Worm (Caenorhabditis elegans) whole organism, L1 larva: ENCODE measurements around the gene ins-37.

Experiments used
- C16A3.4 ChIP-seq: fragments of 150-350 bp; optimal IDR thresholded peaks from 2 replicates; lab custom pipeline; 2014; ENCODE audit warnings: missing biosample characterization, missing genetic modification characterization
- C34B4.2 ChIP-seq: sonication (generic microtip); optimal IDR thresholded peaks from 2 replicates; lab custom pipeline; 2017; ENCODE audit warnings: mild to moderate bottlenecking, missing genetic modification characterization, missing compliant biosample characterization
- Y116A8C.19 ChIP-seq: sonication (generic microtip); optimal IDR thresholded peaks from 2 replicates; lab custom pipeline; 2016; ENCODE audit warnings: missing compliant biosample characterization, missing genetic modification characterization, borderline replicate concordance
- aha-1 ChIP-seq: fragments of 150-350 bp; optimal IDR thresholded peaks from 2 replicates; lab custom pipeline; 2014; ENCODE audit warnings: missing biosample characterization, missing genetic modification characterization
- aly-2 ChIP-seq: fragments of 150-350 bp; optimal IDR thresholded peaks from 2 replicates; lab custom pipeline; 2014; ENCODE audit warnings: missing biosample characterization, missing genetic modification characterization
- ama-1 ChIP-seq: fragments of 150-350 bp; optimal IDR thresholded peaks from 2 replicates; lab custom pipeline; 2014
- blmp-1 ChIP-seq: fragments of 150-350 bp; optimal IDR thresholded peaks from 2 replicates; lab custom pipeline; 2014; ENCODE audit warnings: missing biosample characterization, missing genetic modification characterization
- ceh-63 ChIP-seq: fragments of 200-800 bp; sonication (Bioruptor generic); optimal IDR thresholded peaks from 2 replicates; lab custom pipeline; 2018; ENCODE audit warnings: mild to moderate bottlenecking, missing genetic modification characterization, missing compliant biosample characterization
- ceh-82 ChIP-seq, 3 experiments: fragments of 150-350 bp in 1 of 3; sonication (generic microtip) in 2 of 3; optimal IDR thresholded peaks; 2 replicates each; lab custom pipeline; 2014 to 2017; ENCODE audit warnings: missing biosample characterization in 3 of 3, missing genetic modification characterization in 3 of 3
- ceh-88 ChIP-seq: fragments of 200-800 bp; sonication (Bioruptor generic); IDR thresholded peaks from 2 replicates; pipeline ENCODE4 v1.3.6; 2022; ENCODE audit warnings: missing genetic modification characterization, missing compliant biosample characterization
- ces-1 ChIP-seq: fragments of 150-350 bp; optimal IDR thresholded peaks from 2 replicates; lab custom pipeline; 2014; ENCODE audit warnings: missing biosample characterization, missing genetic modification reagents, missing genetic modification characterization
- dsc-1 ChIP-seq: sonication (generic microtip); optimal IDR thresholded peaks from 2 replicates; lab custom pipeline; 2016; ENCODE audit warnings: mild to moderate bottlenecking, missing genetic modification characterization, missing compliant biosample characterization
- efl-3 ChIP-seq: fragments of 200-800 bp; sonication (Bioruptor generic); optimal IDR thresholded peaks from 2 replicates; lab custom pipeline; 2018; ENCODE audit warnings: mild to moderate bottlenecking, missing genetic modification characterization, missing compliant biosample characterization
- egl-13 ChIP-seq: sonication (generic microtip); optimal IDR thresholded peaks from 2 replicates; lab custom pipeline; 2016; ENCODE audit warnings: missing genotype, missing genetic modification reagents, missing genetic modification characterization, missing compliant biosample characterization
- egl-27 ChIP-seq, 2 experiments: fragments of 150-350 bp in 1 of 2; sonication (generic microtip); optimal IDR thresholded peaks; 3 replicates each; lab custom pipeline; 2017 to 2018; ENCODE audit warnings: missing biosample characterization in 2 of 2, missing genetic modification characterization in 2 of 2, missing genetic modification reagents in 2 of 2
- elt-2 ChIP-seq: sonication (generic microtip); optimal IDR thresholded peaks from 2 replicates; lab custom pipeline; 2016; ENCODE audit warnings: missing genetic modification characterization, mild to moderate bottlenecking, inconsistent platforms, missing compliant biosample characterization, missing genetic modification reagents
- elt-3 ChIP-seq, 6 experiments: fragments of 150-350 bp in 1 of 6; sonication (generic microtip); optimal IDR thresholded peaks; 2 replicates each; lab custom pipeline; 2017 to 2018; ENCODE audit warnings: missing biosample characterization in 6 of 6, missing genetic modification characterization in 6 of 6, inconsistent platforms in 1 of 6
- ets-5 ChIP-seq: fragments of 200-800 bp; sonication (Bioruptor generic); IDR thresholded peaks from 2 replicates; pipeline ENCODE4 v1.3.6; 2022; ENCODE audit warnings: missing genetic modification characterization, missing compliant biosample characterization
- fkh-10 ChIP-seq: sonication (generic microtip); optimal IDR thresholded peaks from 2 replicates; lab custom pipeline; 2017; ENCODE audit warnings: missing biosample characterization, missing genetic modification reagents, missing genetic modification characterization
- fkh-4 ChIP-seq: sonication (generic microtip); optimal IDR thresholded peaks from 2 replicates; lab custom pipeline; 2016; ENCODE audit warnings: missing compliant biosample characterization, missing genetic modification characterization, borderline replicate concordance
- fkh-8 ChIP-seq: sonication (generic microtip); optimal IDR thresholded peaks from 2 replicates; lab custom pipeline; 2016; ENCODE audit warnings: mild to moderate bottlenecking, missing genetic modification characterization, missing compliant biosample characterization
- fos-1 ChIP-seq: fragments of 150-350 bp; optimal IDR thresholded peaks from 2 replicates; lab custom pipeline; 2014; ENCODE audit warnings: missing biosample characterization, missing genetic modification characterization
- grh-1 ChIP-seq: fragments of 200-800 bp; sonication (Bioruptor generic); IDR thresholded peaks from 2 replicates; pipeline ENCODE4 v1.3.6; 2022; ENCODE audit warnings: missing genetic modification reagents, missing genetic modification characterization, missing compliant biosample characterization
- hlh-17 ChIP-seq: fragments of 200-800 bp; sonication (Bioruptor generic); optimal IDR thresholded peaks from 2 replicates; lab custom pipeline; 2018; ENCODE audit warnings: missing genetic modification characterization, mild to moderate bottlenecking, missing compliant biosample characterization, moderate library complexity, borderline replicate concordance
- hlh-4 ChIP-seq: sonication (generic microtip); optimal IDR thresholded peaks from 2 replicates; lab custom pipeline; 2016; ENCODE audit warnings: mild to moderate bottlenecking, missing genetic modification characterization, missing compliant biosample characterization
- irx-1 ChIP-seq: sonication (generic microtip); optimal IDR thresholded peaks from 2 replicates; lab custom pipeline; 2016; ENCODE audit warnings: missing genetic modification characterization, missing compliant biosample characterization
- jun-1 ChIP-seq: fragments of 150-350 bp; optimal IDR thresholded peaks from 2 replicates; lab custom pipeline; 2014; ENCODE audit warnings: missing biosample characterization, missing genetic modification reagents, missing genetic modification characterization
- lin-13 ChIP-seq: fragments of 150-350 bp; optimal IDR thresholded peaks from 2 replicates; lab custom pipeline; 2014; ENCODE audit warnings: missing biosample characterization, missing genetic modification reagents, missing genetic modification characterization
- mdl-1 ChIP-seq, 2 experiments: fragments of 150-350 bp; optimal IDR thresholded peaks; 2 replicates each; lab custom pipeline; 2014 to 2017; ENCODE audit warnings: missing biosample characterization in 2 of 2, missing genetic modification characterization in 2 of 2, inconsistent platforms in 1 of 2
- mef-2 ChIP-seq: fragments of 150-350 bp; optimal IDR thresholded peaks from 2 replicates; lab custom pipeline; 2014; ENCODE audit warnings: missing biosample characterization, missing genetic modification characterization
- mep-1 ChIP-seq: fragments of 150-350 bp; optimal IDR thresholded peaks from 2 replicates; lab custom pipeline; 2014; ENCODE audit warnings: missing biosample characterization, missing genetic modification characterization
- nhr-12 ChIP-seq: sonication (generic microtip); optimal IDR thresholded peaks from 2 replicates; lab custom pipeline; 2017; ENCODE audit warnings: missing biosample characterization, missing genetic modification characterization
- nhr-237 ChIP-seq: fragments of 150-350 bp; optimal IDR thresholded peaks from 2 replicates; lab custom pipeline; 2014; ENCODE audit warnings: missing biosample characterization, missing genetic modification characterization
- nhr-28 ChIP-seq: fragments of 150-350 bp; optimal IDR thresholded peaks from 2 replicates; lab custom pipeline; 2014; ENCODE audit warnings: missing biosample characterization, missing genetic modification characterization
- nhr-47 ChIP-seq: sonication (generic microtip); optimal IDR thresholded peaks from 2 replicates; lab custom pipeline; 2016; ENCODE audit warnings: mild to moderate bottlenecking, missing genetic modification characterization, moderate library complexity, missing compliant biosample characterization
- nhr-77 ChIP-seq: fragments of 150-350 bp; optimal IDR thresholded peaks from 2 replicates; lab custom pipeline; 2014; ENCODE audit warnings: missing biosample characterization, missing genetic modification characterization
- nhr-84 ChIP-seq: sonication (generic microtip); optimal IDR thresholded peaks from 2 replicates; lab custom pipeline; 2017; ENCODE audit warnings: missing biosample characterization, missing genetic modification characterization
- pag-3 ChIP-seq: sonication (generic microtip); optimal IDR thresholded peaks from 2 replicates; lab custom pipeline; 2017; ENCODE audit warnings: missing genetic modification characterization, mild to moderate bottlenecking, missing compliant biosample characterization, antibody characterized with exemption, borderline replicate concordance; ENCODE audit not compliant: insufficient read depth
- pax-3 ChIP-seq: fragments of 200-800 bp; sonication (Bioruptor generic); optimal IDR thresholded peaks from 2 replicates; lab custom pipeline; 2018; ENCODE audit warnings: mild to moderate bottlenecking, missing genetic modification characterization, moderate library complexity, missing compliant biosample characterization
- rnt-1 ChIP-seq: sonication (generic microtip); optimal IDR thresholded peaks from 2 replicates; lab custom pipeline; 2016; ENCODE audit warnings: mild to moderate bottlenecking, missing genetic modification characterization, moderate library complexity, missing compliant biosample characterization
- snpc-4 ChIP-seq: fragments of 150-350 bp; optimal IDR thresholded peaks from 2 replicates; lab custom pipeline; 2014; ENCODE audit warnings: missing biosample characterization, missing genetic modification characterization
- sptf-1 ChIP-seq: fragments of 150-350 bp; optimal IDR thresholded peaks from 2 replicates; lab custom pipeline; 2014; ENCODE audit warnings: missing biosample characterization, missing genetic modification characterization
- tbx-2 ChIP-seq: sonication (generic microtip); optimal IDR thresholded peaks from 2 replicates; lab custom pipeline; 2016; ENCODE audit warnings: missing genetic modification characterization, missing compliant biosample characterization
- tlp-1 ChIP-seq: fragments of 150-350 bp; optimal IDR thresholded peaks from 2 replicates; lab custom pipeline; 2014; ENCODE audit warnings: missing biosample characterization, missing genetic modification characterization
- unc-30 ChIP-seq: sonication (generic microtip); optimal IDR thresholded peaks from 2 replicates; lab custom pipeline; 2017; ENCODE audit warnings: missing biosample characterization, missing genetic modification characterization
- unc-98 ChIP-seq: fragments of 200-800 bp; sonication (Bioruptor generic); IDR thresholded peaks from 2 replicates; pipeline ENCODE4 v1.3.6; 2022; ENCODE audit warnings: missing genetic modification characterization, missing compliant biosample characterization
- vab-15 ChIP-seq: sonication (generic microtip); optimal IDR thresholded peaks from 2 replicates; lab custom pipeline; 2017; ENCODE audit warnings: missing genotype, mild to moderate bottlenecking, missing genetic modification characterization, missing compliant biosample characterization
- xbp-1 ChIP-seq: sonication (generic microtip); optimal IDR thresholded peaks from 2 replicates; lab custom pipeline; 2016; ENCODE audit warnings: missing genetic modification characterization, missing compliant biosample characterization
- zag-1 ChIP-seq: fragments of 150-350 bp; optimal IDR thresholded peaks from 2 replicates; lab custom pipeline; 2014; ENCODE audit warnings: missing biosample characterization, missing genetic modification characterization
- zip-4 ChIP-seq: fragments of 200-800 bp; sonication (Bioruptor generic); optimal IDR thresholded peaks from 2 replicates; lab custom pipeline; 2018; ENCODE audit warnings: mild to moderate bottlenecking, missing genetic modification characterization, moderate library complexity, missing compliant biosample characterization
- ztf-11 ChIP-seq, 2 experiments: sonication (generic microtip); optimal IDR thresholded peaks; 2 replicates each; lab custom pipeline; 2016 to 2017; ENCODE audit warnings: missing genetic modification characterization in 2 of 2, missing biosample characterization in 1 of 2, missing compliant biosample characterization in 1 of 2
- ztf-4 ChIP-seq: fragments of 150-350 bp; optimal IDR thresholded peaks from 2 replicates; lab custom pipeline; 2014; ENCODE audit warnings: missing biosample characterization, missing genetic modification characterization

Gene ins-37

DNA sequence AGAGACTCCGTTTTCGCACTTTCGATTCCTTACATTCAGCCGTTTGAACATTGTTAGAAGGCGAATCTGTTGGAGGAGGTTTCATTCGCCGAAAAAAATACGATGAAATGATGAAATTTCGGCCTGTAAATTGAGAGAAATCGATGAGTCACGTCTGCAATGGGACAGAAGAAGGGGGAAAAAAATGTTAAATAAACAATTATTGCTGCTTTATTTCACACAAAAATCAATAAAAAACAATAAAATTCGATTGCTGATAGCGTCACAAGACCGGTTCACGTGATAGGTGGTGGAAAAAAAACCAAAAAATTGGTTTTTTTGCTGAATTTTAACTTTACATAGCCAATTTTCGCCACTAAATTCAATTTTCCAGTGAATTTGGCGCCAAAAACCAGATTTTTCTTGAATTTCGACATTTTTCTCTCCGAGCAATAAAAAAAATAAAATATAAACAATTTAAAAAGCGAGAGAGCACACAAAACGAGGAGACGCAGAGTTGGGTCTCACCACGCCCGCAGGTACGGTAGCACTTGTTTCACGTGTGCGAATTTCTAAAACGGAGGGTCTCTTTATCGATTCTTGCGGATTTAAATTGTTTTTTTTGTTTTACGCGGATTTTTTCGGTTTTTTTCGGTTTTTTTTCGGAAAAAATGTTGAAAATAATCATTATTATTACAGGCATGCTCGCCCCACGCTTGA, 36.4 kb upstream of the ins-37 start, which contains the start of the genes cup-14 and ndub-8 (continued):
- TF ChIP-seq Y116A8C.19 (tag; lab: Kevin White, UChicago) (no peak), fkh-10 (GFP tag; lab: Kevin White, UChicago) (peak; percentile 83), jun-1 (peak; percentile 84), ets-5 (GFP tag; lab: Robert Waterston, UW) (no peak), ztf-11 (tag; optimal IDR thresholded peaks at IDR 0.05; lab: Kevin White, UChicago) (peak in 1 of 2 experiments; percentile 68), unc-98 (GFP tag; lab: Robert Waterston, UW) (no peak), fkh-8 (tag; lab: Kevin White, UChicago) (peak; percentile 88), tlp-1 (tag; lab: Kevin White, UChicago) (no peak), ces-1 (GFP tag; lab: Kevin White, UChicago) (no peak), ceh-63 (GFP tag; lab: Kevin White, UChicago) (no peak), hlh-17 (GFP tag; lab: Kevin White, UChicago) (no peak), fkh-4 (tag; lab: Kevin White, UChicago) (peak; percentile 41), nhr-12 (tag; lab: Kevin White, UChicago) (no peak), nhr-28 (tag; lab: Kevin White, UChicago) (no peak), vab-15 (tag; lab: Kevin White, UChicago) (peak; percentile 50), ceh-88 (GFP tag; lab: Robert Waterston, UW) (peak; percentile 62; the same call in 1 of the 2 replicates), unc-30 (tag; lab: Kevin White, UChicago) (no peak), C16A3.4 (peak; percentile 92), irx-1 (tag; lab: Kevin White, UChicago) (peak; percentile 91), dsc-1 (peak; percentile 92), nhr-237 (peak; percentile 16), ztf-4 (peak; percentile 88), aly-2 (tag; lab: Kevin White, UChicago) (peak; percentile 89), nhr-77 (peak; percentile 91), sptf-1 (no peak), blmp-1 (tag; lab: Kevin White, UChicago) (peak; percentile 37), ama-1 (peak; percentile 71), zip-4 (GFP tag; lab: Kevin White, UChicago) (no peak), hlh-4 (tag; lab: Kevin White, UChicago) (no peak), mdl-1 (tag; optimal IDR thresholded peaks at IDR 0.05; lab: Kevin White, UChicago) (peak in 1 of 2 experiments; percentile 87), tbx-2 (tag; lab: Kevin White, UChicago) (peak; percentile 92), pax-3 (peak; percentile 75), mep-1 (peak; percentile 90), zag-1 (tag; lab: Kevin White, UChicago) (peak; percentile 36), grh-1 (GFP tag; lab: Robert Waterston, UW) (peak; percentile 80), egl-13 (tag; lab: Kevin White, UChicago) (peak; percentile 80), xbp-1 (peak; percentile 90), snpc-4 (tag; lab: Kevin White, UChicago) (peak; percentile 87), fos-1 (tag; lab: Kevin White, UChicago) (peak; percentile 86), egl-27 (tag; optimal IDR thresholded peaks at IDR 0.05; lab: Kevin White, UChicago) (no peak), efl-3 (GFP tag; lab: Kevin White, UChicago) (no peak), nhr-47 (tag; lab: Kevin White, UChicago) (peak; percentile 95), pag-3 (tag; lab: Kevin White, UChicago) (no peak), mef-2 (tag; lab: Kevin White, UChicago) (no peak), elt-3 (tag; optimal IDR thresholded peaks at IDR 0.05; lab: Kevin White, UChicago) (peak in 3 of 6 experiments; percentile 8 to 85 (median 62)), aha-1 (no peak), ceh-82 (tag; optimal IDR thresholded peaks at IDR 0.05; lab: Kevin White, UChicago) (peak; percentile 87 to 95 (median 91)), C34B4.2 (tag; lab: Kevin White, UChicago) (no peak), lin-13 (peak; percentile 71), nhr-84 (tag; lab: Kevin White, UChicago) (no peak), elt-2 (peak; percentile 65), rnt-1 (tag; lab: Kevin White, UChicago) (no peak)
